Fruit fly (Drosophila melanogaster): ENCODE measurements around the gene ND-ACP.

DNA sequence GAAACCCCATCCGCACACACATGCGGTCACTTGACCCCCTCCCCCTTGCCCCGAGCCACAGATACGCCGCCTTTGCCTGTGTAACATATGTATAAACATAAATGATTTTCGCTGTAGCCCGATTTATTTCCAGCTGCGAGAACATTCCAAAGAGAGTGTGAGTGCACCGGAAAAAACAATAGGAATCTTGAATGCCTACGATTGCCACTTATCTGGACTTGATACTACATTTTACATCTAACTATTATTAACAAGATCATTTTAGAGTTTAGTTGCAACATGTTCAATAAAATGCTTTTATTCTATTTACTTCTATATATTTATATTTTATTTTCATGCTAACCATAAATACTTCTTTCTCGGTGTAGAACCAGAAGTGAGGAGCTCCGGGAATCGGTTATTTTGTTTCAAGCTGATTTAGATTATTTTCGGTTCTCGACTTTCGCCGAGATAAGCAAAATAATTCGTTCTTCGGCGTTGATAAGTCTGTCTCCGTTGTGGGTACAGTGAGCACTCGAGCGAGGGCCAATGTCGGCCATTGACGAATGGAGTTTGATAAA, 29.6 kb upstream of the ND-ACP start:
- TF ChIP-seq CG8478 (optimal IDR thresholded peaks at IDR 0.05) = no peak
- no peak for TF ChIP-seq CTCF (optimal IDR thresholded peaks at IDR 0.05)
